Worm (Caenorhabditis elegans) whole organism, mixed stage, embryonic: ENCODE results near the gene D1086.7.

Experiments used
- ceh-39 ChIP-seq: fragments of 150-350 bp; optimal IDR thresholded peaks from 2 replicates; lab custom pipeline; 2014; ENCODE audit warnings: missing biosample characterization, missing genetic modification characterization
- mep-1 ChIP-seq: fragments of 150-350 bp; optimal IDR thresholded peaks from 2 replicates; lab custom pipeline; 2017; ENCODE audit warnings: missing biosample characterization, missing genetic modification reagents, missing genetic modification characterization, inconsistent platforms
- nhr-28 ChIP-seq: fragments of 150-350 bp; optimal IDR thresholded peaks from 2 replicates; lab custom pipeline; 2014; ENCODE audit warnings: missing biosample characterization, missing genetic modification characterization
- nhr-76 ChIP-seq: sonication (generic microtip); optimal IDR thresholded peaks from 2 replicates; lab custom pipeline; 2017; ENCODE audit warnings: missing biosample characterization, missing genetic modification characterization
- unc-39 ChIP-seq: fragments of 150-350 bp; optimal IDR thresholded peaks from 2 replicates; lab custom pipeline; 2014; ENCODE audit warnings: missing biosample characterization, missing genetic modification characterization
- unc-62 ChIP-seq: fragments of 150-350 bp; optimal IDR thresholded peaks from 2 replicates; lab custom pipeline; 2014; ENCODE audit warnings: missing biosample characterization, missing genetic modification reagents, missing genetic modification characterization
- ztf-11 ChIP-seq: fragments of 150-350 bp; optimal IDR thresholded peaks from 2 replicates; lab custom pipeline; 2014; ENCODE audit warnings: missing biosample characterization, missing genetic modification characterization

ce11 chrV:14120674-14121073, 36.6 kb downstream of the D1086.7 start:
- TF ChIP-seq mep-1 (tag; lab: Kevin White, UChicago) (no peak), nhr-28 (tag; lab: Kevin White, UChicago) (no peak), unc-39 (tag; lab: Kevin White, UChicago) (no peak), ceh-39 (tag; lab: Kevin White, UChicago) (no peak), ztf-11 (tag; lab: Kevin White, UChicago) (no peak), nhr-76 (tag; lab: Kevin White, UChicago) (no peak), unc-62 (GFP tag; lab: Kevin White, UChicago) (no peak)
